Fruit fly (Drosophila melanogaster): ENCODE measurements around the gene CG7706.

DNA sequence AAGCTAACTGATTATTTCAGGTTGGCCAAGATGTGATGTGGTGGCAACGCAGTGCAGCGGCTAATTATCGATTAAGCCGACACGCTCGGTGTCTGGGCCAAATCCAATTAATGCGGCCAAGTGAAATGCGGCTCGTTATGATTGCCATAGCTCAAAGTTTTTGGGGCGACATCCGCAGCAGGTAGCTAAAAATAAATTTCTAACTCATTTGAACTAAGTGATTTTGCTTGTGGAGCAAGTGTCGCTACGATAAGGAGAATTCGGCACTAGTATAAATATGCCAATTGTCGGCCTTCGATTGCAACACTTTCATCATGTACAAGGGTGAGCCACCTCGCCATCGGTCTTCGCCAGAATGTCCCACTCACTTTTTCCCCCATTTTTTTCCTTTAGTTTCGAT, 17.3 kb downstream of the CG7706 start, which contains the start of gene CG34282:
- no peak for TF ChIP-seq usp (GFP tag; optimal IDR thresholded peaks at IDR 0.05)
- no peak for TF ChIP-seq Dll (optimal IDR thresholded peaks at IDR 0.05)
- TF ChIP-seq psq (optimal IDR thresholded peaks at IDR 0.05): no peak
- no peak for TF ChIP-seq EcR (GFP tag; optimal IDR thresholded peaks at IDR 0.05)
- no peak for TF ChIP-seq CG8478 (optimal IDR thresholded peaks at IDR 0.05)
